Fruit fly (Drosophila melanogaster): ENCODE measurements around the gene CG9717.

DNA sequence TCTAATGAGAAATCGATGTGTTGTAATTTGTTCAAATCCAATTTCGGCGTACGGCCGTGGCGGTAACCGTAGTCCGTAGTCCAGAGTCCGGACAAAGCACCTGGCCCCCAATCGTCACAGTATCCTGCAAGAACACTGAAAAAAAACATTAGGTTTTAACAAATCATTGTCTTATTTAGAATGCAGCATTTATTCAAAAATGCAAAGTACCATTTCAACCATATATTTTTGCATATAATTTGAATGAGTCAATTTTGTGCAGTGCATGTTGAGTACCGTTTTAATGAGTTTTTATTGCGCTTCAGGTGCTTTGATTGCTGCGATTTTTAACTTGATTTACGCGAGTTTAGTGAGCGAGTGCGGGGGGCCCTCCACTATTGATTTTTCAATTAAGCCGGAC is 25.9 kb downstream of the CG9717 start:
- no peak for TF ChIP-seq Snoo (tag; optimal IDR thresholded peaks at IDR 0.05)
- no peak for TF ChIP-seq gl (tag; optimal IDR thresholded peaks at IDR 0.05)
- no peak for TF ChIP-seq EcR (GFP tag; optimal IDR thresholded peaks at IDR 0.05)
- no peak for TF ChIP-seq CG9948 (tag; optimal IDR thresholded peaks at IDR 0.05)
- no peak for TF ChIP-seq fd96Ca (GFP tag; IDR thresholded peaks at IDR 0.05)
- TF ChIP-seq CG4496 (GFP tag; IDR thresholded peaks at IDR 0.05): no peak
- TF ChIP-seq CG34367 (tag; optimal IDR thresholded peaks at IDR 0.05): no peak
- TF ChIP-seq Pif1A (GFP tag; optimal IDR thresholded peaks at IDR 0.05): no peak

Data from whole organism, pupa.